Fruit fly (Drosophila melanogaster): ENCODE measurements around the gene obst-H.

Gene obst-H

DNA sequence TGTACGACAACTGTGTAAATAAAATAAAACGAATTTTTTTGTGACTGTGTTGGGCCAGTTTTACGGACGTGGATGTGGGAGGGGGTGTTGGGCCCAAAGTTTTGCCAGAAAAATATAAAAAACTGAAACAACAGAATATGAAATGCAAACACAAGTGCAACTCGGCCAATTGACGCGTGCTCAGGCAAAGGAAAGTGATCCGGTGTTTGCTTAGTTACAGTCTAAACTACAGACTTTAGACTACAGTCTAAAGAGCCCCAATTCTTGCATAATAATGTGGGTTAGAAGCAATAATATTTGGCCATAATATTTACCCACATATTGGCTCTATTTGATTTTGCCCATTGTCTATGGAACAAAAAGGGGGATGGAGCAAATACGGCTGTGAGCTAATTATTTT is 19.8 kb upstream of the obst-H start (continued):
- TF ChIP-seq Sry-β (GFP tag; optimal IDR thresholded peaks at IDR 0.05) (no peak), CG12744 (GFP tag; optimal IDR thresholded peaks at IDR 0.05) (no peak), CG17361 (GFP tag; IDR thresholded peaks at IDR 0.05) (0 out of 3 replicates have a peak, but pooled peaks have one; percentile 17), Bdp1 (GFP tag; optimal IDR thresholded peaks at IDR 0.05) (no peak), CG18619 (GFP tag; optimal IDR thresholded peaks at IDR 0.05) (peak; percentile 11), sob (GFP tag; IDR thresholded peaks at IDR 0.05) (peak; percentile 10; the same call in 1 of the 2 replicates), CG18599 (GFP tag; optimal IDR thresholded peaks at IDR 0.05) (peak; percentile 72), H2.0 (GFP tag; IDR thresholded peaks at IDR 0.05) (no peak), ewg (GFP tag; optimal IDR thresholded peaks at IDR 0.05) (no peak), gro (GFP tag; optimal IDR thresholded peaks at IDR 0.05) (peak; percentile 38), CG6765 (GFP tag; optimal IDR thresholded peaks at IDR 0.05) (peak; percentile 44), schlank (tag; optimal IDR thresholded peaks at IDR 0.05) (peak; percentile 57), CG4328 (GFP tag; optimal IDR thresholded peaks at IDR 0.05) (peak; percentile 42), Tbp (GFP tag; optimal IDR thresholded peaks at IDR 0.05) (no peak), Hmr (GFP tag; optimal IDR thresholded peaks at IDR 0.05) (peak; percentile 69), grau (tag; optimal IDR thresholded peaks at IDR 0.05) (peak; percentile 4), BtbVII (GFP tag; optimal IDR thresholded peaks at IDR 0.05) (peak; percentile 66), CG31365 (tag; optimal IDR thresholded peaks at IDR 0.05) (no peak), Doc2 (GFP tag; IDR thresholded peaks at IDR 0.05) (no peak), CG7928 (GFP tag; optimal IDR thresholded peaks at IDR 0.05) (peak; percentile 12), CG34376 (GFP tag; optimal IDR thresholded peaks at IDR 0.05) (peak; percentile 59), CG12299 (tag; optimal IDR thresholded peaks at IDR 0.05) (peak; percentile 20), Trl (optimal IDR thresholded peaks at IDR 0.05) (no peak), Trl (GFP tag; optimal IDR thresholded peaks at IDR 0.05) (no peak), CoRest (tag; optimal IDR thresholded peaks at IDR 0.05) (peak; percentile 4), CG6854 (GFP tag; optimal IDR thresholded peaks at IDR 0.05) (peak; percentile 51), CG6813 (GFP tag; optimal IDR thresholded peaks at IDR 0.05) (peak; percentile 67), Vsx1 (GFP tag; optimal IDR thresholded peaks at IDR 0.05) (peak; percentile 39), CG15011 (GFP tag; optimal IDR thresholded peaks at IDR 0.05) (peak; percentile 35), unpg (GFP tag; optimal IDR thresholded peaks at IDR 0.05) (peak; percentile 7), cg (GFP tag; optimal IDR thresholded peaks at IDR 0.05) (no peak), gem (tag; optimal IDR thresholded peaks at IDR 0.05) (peak; percentile 3), CG12769 (tag; optimal IDR thresholded peaks at IDR 0.05) (peak; percentile 57), CG11695 (GFP tag; IDR thresholded peaks at IDR 0.05) (peak; percentile 30; the same call in 2 of the 3 replicates), HHEX (GFP tag; optimal IDR thresholded peaks at IDR 0.05) (peak; percentile 34), Pdp1 (GFP tag; optimal IDR thresholded peaks at IDR 0.05) (peak in 1 of 2 experiments; percentile 34), org-1 (GFP tag; optimal IDR thresholded peaks at IDR 0.05) (peak; percentile 37), CG14014 (GFP tag; IDR thresholded peaks at IDR 0.05) (peak; percentile 13; the same call in 1 of the 2 replicates), CG3281 (GFP tag; optimal IDR thresholded peaks at IDR 0.05) (peak; percentile 57), CG13296 (GFP tag; optimal IDR thresholded peaks at IDR 0.05) (peak; percentile 49), CrebB (tag; optimal IDR thresholded peaks at IDR 0.05) (peak; percentile 53), en (GFP tag; optimal IDR thresholded peaks at IDR 0.05) (no peak), sens (GFP tag) (peak; percentile 74), CG7556 (GFP tag; optimal IDR thresholded peaks at IDR 0.05) (peak; percentile 23), CG13894 (tag; optimal IDR thresholded peaks at IDR 0.05) (peak; percentile 19), wdn (GFP tag; IDR thresholded peaks at IDR 0.05) (no peak), B-H2 (GFP tag; optimal IDR thresholded peaks at IDR 0.05) (peak; percentile 29), CG3163 (GFP tag; optimal IDR thresholded peaks at IDR 0.05) (no peak), cwo (GFP tag; optimal IDR thresholded peaks at IDR 0.05) (peak; percentile 32)

Measured in whole organism, embryonic.